Worm (Caenorhabditis elegans) whole organism, L4 larva: ENCODE data around the gene pqn-70.

Source experiments
- aha-1 ChIP-seq: fragments of 150-350 bp; peaks from one replicate; lab custom pipeline; 2014; ENCODE audit warnings: missing biosample characterization, missing genetic modification characterization
- aly-2 ChIP-seq: sonication (generic microtip); optimal IDR thresholded peaks from 2 replicates; lab custom pipeline; 2018; ENCODE audit warnings: missing biosample characterization, missing genetic modification characterization
- ama-1 ChIP-seq: fragments of 150-350 bp; optimal IDR thresholded peaks from 2 replicates; lab custom pipeline; 2014; ENCODE audit warnings: inconsistent platforms, mixed read lengths
- ces-1 ChIP-seq: fragments of 150-350 bp; sonication (generic microtip); optimal IDR thresholded peaks from 4 replicates; lab custom pipeline; 2014; ENCODE audit warnings: missing biosample characterization, missing genetic modification reagents, missing genetic modification characterization
- daf-12 ChIP-seq: fragments of 150-350 bp; optimal IDR thresholded peaks from 2 replicates; lab custom pipeline; 2014; ENCODE audit warnings: missing biosample characterization, missing genetic modification reagents, missing genetic modification characterization
- daf-8 ChIP-seq: fragments of 200-800 bp; sonication (Bioruptor generic); IDR thresholded peaks from 2 replicates; pipeline ENCODE4 v1.3.6; 2022; ENCODE audit warnings: missing genetic modification characterization, missing compliant biosample characterization
- fkh-10 ChIP-seq: fragments of 150-350 bp; optimal IDR thresholded peaks from 2 replicates; lab custom pipeline; 2014; ENCODE audit warnings: missing biosample characterization, missing genetic modification reagents, missing genetic modification characterization
- mes-2 ChIP-seq: sonication (generic microtip); optimal IDR thresholded peaks from 2 replicates; lab custom pipeline; 2016; ENCODE audit warnings: missing genotype, mild to moderate bottlenecking, missing genetic modification characterization, missing compliant biosample characterization; ENCODE audit not compliant: poor library complexity, severe bottlenecking
- nhr-11 ChIP-seq: fragments of 150-350 bp; optimal IDR thresholded peaks from 2 replicates; lab custom pipeline; 2014; ENCODE audit warnings: missing biosample characterization, missing genetic modification characterization
- nhr-76 ChIP-seq: fragments of 150-350 bp; optimal IDR thresholded peaks from 2 replicates; lab custom pipeline; 2014; ENCODE audit warnings: missing biosample characterization, missing genetic modification characterization
- nhr-77 ChIP-seq: fragments of 150-350 bp; optimal IDR thresholded peaks from 2 replicates; lab custom pipeline; 2014; ENCODE audit warnings: missing biosample characterization, missing genetic modification characterization
- vab-7 ChIP-seq: fragments of 200-800 bp; sonication (Bioruptor generic); IDR thresholded peaks from 2 replicates; pipeline ENCODE4 v1.3.6; 2022; ENCODE audit warnings: missing genetic modification reagents, missing genetic modification characterization, missing compliant biosample characterization
- zip-11 ChIP-seq: fragments of 200-800 bp; sonication (Bioruptor generic); IDR thresholded peaks from 2 replicates; pipeline ENCODE4 v1.3.6; 2022; ENCODE audit warnings: missing genetic modification characterization, missing compliant biosample characterization

ce11 chrV:11220936-11221335 is 7.6 kb downstream of the pqn-70 start, which contains the start of gene T19B10.2:
- TF ChIP-seq ces-1 (no peak), vab-7 (no peak), nhr-11 (tag; lab: Kevin White, UChicago) (no peak), aly-2 (tag; lab: Kevin White, UChicago) (no peak), daf-12 (no peak), fkh-10 (GFP tag; lab: Kevin White, UChicago) (no peak), nhr-77 (no peak), daf-8 (GFP tag; lab: Robert Waterston, UW) (no peak), aha-1 (no peak), zip-11 (GFP tag; lab: Robert Waterston, UW) (no peak), mes-2 (no peak), nhr-76 (tag; lab: Kevin White, UChicago) (no peak), ama-1 (lab: Kevin White, UChicago) (no peak)
